Worm (Caenorhabditis elegans): ENCODE data around the gene aat-4.

DNA sequence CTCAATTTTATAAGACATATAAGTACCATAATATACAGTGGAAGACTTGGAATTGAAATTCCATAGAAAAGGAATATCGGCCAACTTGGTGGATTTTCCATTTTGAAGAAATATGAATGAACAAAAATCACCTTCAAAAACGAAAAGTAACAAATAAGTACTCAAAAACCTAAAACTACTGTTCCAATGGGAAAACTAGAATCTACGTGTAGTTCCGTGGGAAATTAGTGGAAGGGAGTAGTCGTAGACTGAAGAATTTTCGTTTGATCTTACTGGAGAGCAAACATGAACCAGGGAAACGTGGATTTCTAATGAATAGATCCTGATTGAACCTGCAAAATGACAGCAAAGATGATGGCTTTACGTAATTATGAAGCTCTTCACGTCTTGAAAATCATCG, 3.6 kb downstream of the aat-4 start, which contains the start of gene srv-31:
- TF ChIP-seq dao-5 (tag; optimal IDR thresholded peaks at IDR 0.05) = no peak
- no peak for TF ChIP-seq him-1 (tag; optimal IDR thresholded peaks at IDR 0.05)
- no peak for TF ChIP-seq W03F9.2 (tag; optimal IDR thresholded peaks at IDR 0.05)

All from whole organism, L4/young adult.